Worm (Caenorhabditis elegans) whole organism, early embryonic: ENCODE data around the gene cpg-4.
A peak's percentile ranks its signal among the peaks of the same experiment; 100 is the strongest.
"Not testable (repeated sequence)": the region's sequence is repeated elsewhere in the genome, so short reads cannot be mapped to it uniquely, and the experiment has no call there.

Experiments used
- B0310.2 ChIP-seq: sonication (generic microtip); optimal IDR thresholded peaks from 2 replicates; lab custom pipeline; 2016; ENCODE audit warnings: mild to moderate bottlenecking, missing genetic modification characterization, missing compliant biosample characterization
- F13C5.2 ChIP-seq: sonication (generic microtip); optimal IDR thresholded peaks from 2 replicates; lab custom pipeline; 2017; ENCODE audit warnings: mild to moderate bottlenecking, missing genetic modification characterization, inconsistent platforms, missing compliant biosample characterization
- aly-1 ChIP-seq: sonication (generic microtip); optimal IDR thresholded peaks from 2 replicates; lab custom pipeline; 2016; ENCODE audit warnings: missing genetic modification characterization, missing compliant biosample characterization
- ama-1 ChIP-seq: fragments of 150-350 bp; optimal IDR thresholded peaks from 2 replicates; lab custom pipeline; 2014
- ceh-13 ChIP-seq: fragments of 200-800 bp; sonication (Bioruptor generic); optimal IDR thresholded peaks from 2 replicates; lab custom pipeline; 2018; ENCODE audit warnings: mild to moderate bottlenecking, missing genetic modification characterization, missing compliant biosample characterization
- ceh-36 ChIP-seq: sonication (generic microtip); optimal IDR thresholded peaks from 2 replicates; lab custom pipeline; 2016; ENCODE audit warnings: missing genetic modification characterization, inconsistent platforms, missing compliant biosample characterization
- ets-7 ChIP-seq: sonication (generic microtip); optimal IDR thresholded peaks from 2 replicates; lab custom pipeline; 2016; ENCODE audit warnings: missing genotype, missing genetic modification characterization, missing compliant biosample characterization
- flt-1 ChIP-seq: fragments of 200-800 bp; sonication (Bioruptor generic); IDR thresholded peaks from 2 replicates; pipeline ENCODE4 v1.3.6; 2022; ENCODE audit warnings: missing genetic modification characterization, missing compliant biosample characterization
- hmbx-1 ChIP-seq: sonication (generic microtip); optimal IDR thresholded peaks from 2 replicates; lab custom pipeline; 2016; ENCODE audit warnings: mild to moderate bottlenecking, missing genetic modification characterization, missing compliant biosample characterization
- hmg-4 ChIP-seq: fragments of 200-800 bp; sonication (Bioruptor generic); optimal IDR thresholded peaks from 2 replicates; lab custom pipeline; 2018; ENCODE audit warnings: mild to moderate bottlenecking, missing genetic modification characterization, missing compliant biosample characterization
- hnd-1 ChIP-seq: sonication (generic microtip); optimal IDR thresholded peaks from 2 replicates; lab custom pipeline; 2016; ENCODE audit warnings: missing genetic modification characterization, missing compliant biosample characterization
- pes-1 ChIP-seq: fragments of 200-800 bp; sonication (Bioruptor generic); IDR thresholded peaks from 2 replicates; pipeline ENCODE4 v1.3.6; 2022; ENCODE audit warnings: missing genetic modification reagents, missing genetic modification characterization, missing compliant biosample characterization
- scrt-1 ChIP-seq: fragments of 200-800 bp; sonication (Bioruptor generic); IDR thresholded peaks from 2 replicates; pipeline ENCODE4 v1.3.6; 2022; ENCODE audit warnings: missing genetic modification characterization, missing compliant biosample characterization
- sea-1 ChIP-seq: fragments of 200-800 bp; sonication (Bioruptor generic); conservative IDR thresholded peaks from 2 replicates; pipeline ENCODE4 v1.3.6; 2022; ENCODE audit warnings: missing genetic modification characterization, missing compliant biosample characterization
- tbx-11 ChIP-seq: fragments of 200-800 bp; sonication (Bioruptor generic); IDR thresholded peaks from 2 replicates; pipeline ENCODE4 v1.3.6; 2022; ENCODE audit warnings: missing genetic modification characterization, missing compliant biosample characterization
- tbx-37 ChIP-seq: fragments of 200-800 bp; sonication (Bioruptor generic); conservative IDR thresholded peaks from 2 replicates; pipeline ENCODE4 v1.3.6; 2022; ENCODE audit warnings: missing genetic modification reagents, missing genetic modification characterization, missing compliant biosample characterization
- tra-4 ChIP-seq: sonication (generic microtip); optimal IDR thresholded peaks from 2 replicates; lab custom pipeline; 2017; ENCODE audit warnings: missing genetic modification characterization, missing compliant biosample characterization

The cpg-4 gene

ce11 chrV:6033512-6033911 is 37.3 kb downstream of the cpg-4 start:
- no peak for TF ChIP-seq ceh-13 (GFP tag; lab: Kevin White, UChicago)
- TF ChIP-seq tra-4 (tag; lab: Kevin White, UChicago) = no peak
- TF ChIP-seq ets-7 = no peak
- no peak for TF ChIP-seq tbx-37 (GFP tag; lab: Robert Waterston, UW)
- TF ChIP-seq pes-1 (GFP tag; lab: Robert Waterston, UW) = no peak
- TF ChIP-seq scrt-1 (GFP tag; lab: Robert Waterston, UW) = no peak
- TF ChIP-seq aly-1 (tag; lab: Kevin White, UChicago) = no peak
- no peak for TF ChIP-seq flt-1
- TF ChIP-seq hnd-1 (tag; lab: Kevin White, UChicago) = no peak
- no peak for TF ChIP-seq hmg-4 (GFP tag; lab: Kevin White, UChicago)

ce11 chrV:6034714-6035113 is 38.5 kb downstream of the cpg-4 start, which contains the start of gene dhs-17:
Gene dhs-17 (minus strand): TSS chrV:6034814.
- TF ChIP-seq ceh-36 (tag; lab: Kevin White, UChicago) (no peak), hmg-4 (GFP tag; lab: Kevin White, UChicago) (no peak), scrt-1 (GFP tag; lab: Robert Waterston, UW) (no peak), tbx-37 (GFP tag; lab: Robert Waterston, UW) (no peak), ama-1 (lab: Kevin White, UChicago) (no peak), hmbx-1 (tag; lab: Kevin White, UChicago) (no peak), sea-1 (GFP tag; lab: Robert Waterston, UW) (no peak), ets-7 (no peak), ceh-13 (GFP tag; lab: Kevin White, UChicago) (no peak), aly-1 (tag; lab: Kevin White, UChicago) (no peak), F13C5.2 (no peak), B0310.2 (tag; lab: Kevin White, UChicago) (no peak), pes-1 (GFP tag; lab: Robert Waterston, UW) (no peak), flt-1 (no peak), hnd-1 (tag; lab: Kevin White, UChicago) (no peak), tra-4 (tag; lab: Kevin White, UChicago) (no peak), tbx-11 (GFP tag; lab: Robert Waterston, UW) (no peak)

- TF ChIP-seq ceh-36 (tag; lab: Kevin White, UChicago) (no peak), B0310.2 (tag; lab: Kevin White, UChicago) (no peak), tbx-11 (GFP tag; lab: Robert Waterston, UW) (no peak), hnd-1 (tag; lab: Kevin White, UChicago) (no peak), tra-4 (tag; lab: Kevin White, UChicago) (no peak), pes-1 (GFP tag; lab: Robert Waterston, UW) (no peak), ceh-13 (GFP tag; lab: Kevin White, UChicago) (no peak), hmbx-1 (tag; lab: Kevin White, UChicago) (no peak), aly-1 (tag; lab: Kevin White, UChicago) (no peak), F13C5.2 (no peak), flt-1 (no peak), tbx-37 (GFP tag; lab: Robert Waterston, UW) (no peak), sea-1 (GFP tag; lab: Robert Waterston, UW) (no peak), hmg-4 (GFP tag; lab: Kevin White, UChicago) (no peak), ets-7 (no peak), ama-1 (lab: Kevin White, UChicago) (no peak), scrt-1 (GFP tag; lab: Robert Waterston, UW) (no peak)
Measured at ce11 chrV:6036547-6036946, 40.3 kb downstream of the cpg-4 start.

- TF ChIP-seq B0310.2 (tag; lab: Kevin White, UChicago); aly-1 (tag; lab: Kevin White, UChicago); tbx-11 (GFP tag; lab: Robert Waterston, UW): not testable (repeated sequence)
Measured at ce11 chrV:6038405-6039151, 42.4 kb downstream of the cpg-4 start, which contains the start of gene F29G9.1. Gene F29G9.1 (plus strand): TSS chrV:6039101.

- no peak for TF ChIP-seq tbx-11 (GFP tag; lab: Robert Waterston, UW)
- no peak for TF ChIP-seq sea-1 (GFP tag; lab: Robert Waterston, UW)
- TF ChIP-seq hmg-4 (GFP tag; lab: Kevin White, UChicago) = no peak
- TF ChIP-seq scrt-1 (GFP tag; lab: Robert Waterston, UW) = no peak
Measured at ce11 chrV:6041375-6041774, 45.2 kb downstream of the cpg-4 start, which contains the start of gene R01B10.2. Gene R01B10.2 (minus strand): TSS chrV:6041475.

- no peak for TF ChIP-seq flt-1
- no peak for TF ChIP-seq pes-1 (GFP tag; lab: Robert Waterston, UW)
- no peak for TF ChIP-seq B0310.2 (tag; lab: Kevin White, UChicago)
- peak; percentile 56 for TF ChIP-seq F13C5.2
- TF ChIP-seq sea-1 (GFP tag; lab: Robert Waterston, UW) = no peak
Measured at ce11 chrV:6043275-6044271, 47.4 kb downstream of the cpg-4 start, which contains the start of gene cpi-2. Gene cpi-2 (plus strand): TSS chrV:6044062.

ce11 chrV:6044448-6044847 is 48.2 kb downstream of the cpg-4 start:
- no peak for TF ChIP-seq B0310.2 (tag; lab: Kevin White, UChicago)
- no peak for TF ChIP-seq hmg-4 (GFP tag; lab: Kevin White, UChicago)
- TF ChIP-seq F13C5.2 = no peak
- TF ChIP-seq ceh-36 (tag; lab: Kevin White, UChicago) = no peak
- TF ChIP-seq ets-7 = no peak
- TF ChIP-seq sea-1 (GFP tag; lab: Robert Waterston, UW) = no peak
- no peak for TF ChIP-seq pes-1 (GFP tag; lab: Robert Waterston, UW)
- no peak for TF ChIP-seq tbx-11 (GFP tag; lab: Robert Waterston, UW)
- no peak for TF ChIP-seq ama-1 (lab: Kevin White, UChicago)
- no peak for TF ChIP-seq tra-4 (tag; lab: Kevin White, UChicago)
- TF ChIP-seq ceh-13 (GFP tag; lab: Kevin White, UChicago) = no peak
- no peak for TF ChIP-seq flt-1
